Fruit fly (Drosophila melanogaster) whole organism, pupa: Measurements from ENCODE around the gene CG4998.

Experiments
- CG10348 ChIP-seq: fragments of 200-800 bp; sonication (Bioruptor generic); IDR thresholded peaks from 2 replicates; pipeline ENCODE4 v1.3.6; 2022; ENCODE audit warnings: missing biosample characterization, missing genetic modification characterization
- CG12605 ChIP-seq: fragments of 200-800 bp; sonication (Bioruptor generic); IDR thresholded peaks from 2 replicates; pipeline ENCODE4 v1.3.6; 2022; ENCODE audit warnings: missing biosample characterization, missing genetic modification characterization
- CG13204 ChIP-seq: fragments of 200-800 bp; sonication (Bioruptor generic); optimal IDR thresholded peaks from 2 replicates; lab custom pipeline; 2018; ENCODE audit warnings: missing biosample characterization, mild to moderate bottlenecking, missing genetic modification characterization, moderate library complexity
- CG14655 ChIP-seq: fragments of 200-800 bp; sonication (Bioruptor generic); optimal IDR thresholded peaks from 3 replicates; lab custom pipeline; 2017; ENCODE audit warnings: mild to moderate bottlenecking, missing biosample characterization, missing genetic modification reagents, missing genetic modification characterization
- CG15710 ChIP-seq: fragments of 200-800 bp; sonication (Bioruptor generic); optimal IDR thresholded peaks from 2 replicates; lab custom pipeline; 2018; ENCODE audit warnings: missing biosample characterization, mild to moderate bottlenecking, missing genetic modification characterization, moderate library complexity
- CG32121 ChIP-seq: fragments of 200-800 bp; sonication (Bioruptor generic); IDR thresholded peaks from 2 replicates; pipeline ENCODE4 v1.3.6; 2022; ENCODE audit warnings: missing biosample characterization, missing genetic modification characterization
- CG34367 ChIP-seq: fragments of 200-800 bp; sonication (Bioruptor generic); optimal IDR thresholded peaks from 2 replicates; lab custom pipeline; 2018; ENCODE audit warnings: missing biosample characterization, mild to moderate bottlenecking, missing genetic modification characterization
- CG4496 ChIP-seq: fragments of 200-800 bp; sonication (Bioruptor generic); IDR thresholded peaks from 3 replicates; pipeline ENCODE4 v1.3.6; 2022; ENCODE audit warnings: missing biosample characterization, missing genetic modification characterization
- CG8159 ChIP-seq: fragments of 200-800 bp; sonication (Bioruptor generic); optimal IDR thresholded peaks from 3 replicates; lab custom pipeline; 2018; ENCODE audit warnings: missing biosample characterization, mild to moderate bottlenecking, missing genetic modification characterization, moderate library complexity
- EcR ChIP-seq: fragments of 200-800 bp; sonication (Bioruptor generic); optimal IDR thresholded peaks from 3 replicates; lab custom pipeline; 2019; ENCODE audit warnings: missing biosample characterization, missing genetic modification characterization, mild to moderate bottlenecking, moderate library complexity, missing genetic modification reagents
- Pif1A ChIP-seq: fragments of 200-800 bp; sonication (Bioruptor generic); optimal IDR thresholded peaks from 3 replicates; lab custom pipeline; 2016; ENCODE audit warnings: missing biosample characterization, missing genetic modification characterization
- Pif1B ChIP-seq: fragments of 200-800 bp; sonication (Bioruptor generic); optimal IDR thresholded peaks from 3 replicates; lab custom pipeline; 2016; ENCODE audit warnings: missing biosample characterization, missing genetic modification characterization
- fd96Ca ChIP-seq: fragments of 200-800 bp; sonication (Bioruptor generic); IDR thresholded peaks from 3 replicates; pipeline ENCODE4 v1.3.6; 2022; ENCODE audit warnings: missing biosample characterization, missing genetic modification characterization
- rn ChIP-seq: fragments of 200-800 bp; sonication (Bioruptor generic); IDR thresholded peaks from 2 replicates; pipeline ENCODE4 v1.3.6; 2022; ENCODE audit warnings: missing biosample characterization, missing genetic modification characterization

DNA sequence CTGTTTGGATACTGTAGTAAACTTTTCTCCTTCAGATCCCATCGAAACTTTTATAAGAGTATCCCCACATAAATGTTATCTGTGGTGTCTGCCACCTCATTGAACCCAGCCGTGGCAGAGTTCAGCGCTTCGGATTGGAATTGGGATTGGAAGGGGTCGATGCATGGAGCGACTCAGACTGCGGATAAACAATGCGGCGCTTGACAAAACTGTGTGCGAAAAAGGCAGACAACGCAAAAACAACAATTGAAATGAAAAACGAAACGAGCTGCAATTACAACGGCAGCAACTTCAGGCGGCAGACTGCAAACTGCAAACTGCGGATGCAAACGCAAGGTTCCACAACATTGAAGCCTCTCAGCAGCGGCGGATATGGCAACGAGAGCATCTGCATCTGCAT, 24.8 kb upstream of the CG4998 start, which contains the start of gene CG13062:
- no peak for TF ChIP-seq Pif1A (GFP tag; lab: Kevin White, UChicago)
- no peak for TF ChIP-seq EcR (GFP tag; lab: Kevin White, UChicago)
- no peak for TF ChIP-seq CG8159 (tag; lab: Kevin White, UChicago)
- TF ChIP-seq CG14655 (GFP tag; lab: Kevin White, UChicago) = no peak
- TF ChIP-seq CG13204 = no peak
- TF ChIP-seq CG12605 = no peak
- no peak for TF ChIP-seq CG4496 (GFP tag; lab: Robert Waterston, UW)
- no peak for TF ChIP-seq CG15710 (tag; lab: Kevin White, UChicago)
- TF ChIP-seq CG34367 (tag; lab: Kevin White, UChicago) = no peak
- no peak for TF ChIP-seq fd96Ca (GFP tag; lab: Robert Waterston, UW)
- TF ChIP-seq Pif1B (GFP tag; lab: Kevin White, UChicago) = no peak
- TF ChIP-seq CG32121 (GFP tag; lab: Robert Waterston, UW) = 0 out of 2 replicates have a peak, but pooled peaks have one; percentile 21
- TF ChIP-seq CG10348 (GFP tag; lab: Robert Waterston, UW) = no peak
- no peak for TF ChIP-seq rn (GFP tag; lab: Robert Waterston, UW)
